Worm (Caenorhabditis elegans) whole organism, late embryonic: ENCODE measurements around the gene T04C10.3.

Experiments
- C08G9.2 ChIP-seq: sonication (generic microtip); optimal IDR thresholded peaks from 2 replicates; lab custom pipeline; 2016; ENCODE audit warnings: mild to moderate bottlenecking, missing genetic modification characterization, moderate library complexity, missing compliant biosample characterization
- K09A11.1 ChIP-seq: sonication (generic microtip); optimal IDR thresholded peaks from 2 replicates; lab custom pipeline; 2017; ENCODE audit warnings: antibody characterized with exemption, mild to moderate bottlenecking, missing genetic modification characterization, missing compliant biosample characterization; ENCODE audit not compliant: insufficient read depth
- Y22D7AL.16 ChIP-seq: sonication (generic microtip); optimal IDR thresholded peaks from 2 replicates; lab custom pipeline; 2016; ENCODE audit warnings: missing genetic modification characterization, missing compliant biosample characterization
- ceh-22 ChIP-seq: sonication (generic microtip); optimal IDR thresholded peaks from 2 replicates; lab custom pipeline; 2017; ENCODE audit warnings: missing biosample characterization, missing genetic modification characterization
- dve-1 ChIP-seq: sonication (generic microtip); optimal IDR thresholded peaks from 2 replicates; lab custom pipeline; 2017; ENCODE audit warnings: antibody characterized with exemption, mild to moderate bottlenecking, missing genetic modification characterization, missing compliant biosample characterization
- elt-2 ChIP-seq: sonication (generic microtip); optimal IDR thresholded peaks from 2 replicates; lab custom pipeline; 2016; ENCODE audit warnings: missing genetic modification reagents, missing genetic modification characterization, missing compliant biosample characterization
- ets-4 ChIP-seq: sonication (generic microtip); optimal IDR thresholded peaks from 2 replicates; lab custom pipeline; 2016; ENCODE audit warnings: missing genetic modification characterization, missing compliant biosample characterization
- fkh-10 ChIP-seq: fragments of 150-350 bp; optimal IDR thresholded peaks from 2 replicates; lab custom pipeline; 2014; ENCODE audit warnings: missing biosample characterization, missing genetic modification reagents, missing genetic modification characterization
- hlh-13 ChIP-seq: fragments of 200-800 bp; sonication (Bioruptor generic); optimal IDR thresholded peaks from 2 replicates; lab custom pipeline; 2018; ENCODE audit warnings: mild to moderate bottlenecking, missing genetic modification characterization, missing compliant biosample characterization
- mec-3 ChIP-seq: sonication (generic microtip); optimal IDR thresholded peaks from 2 replicates; lab custom pipeline; 2016; ENCODE audit warnings: borderline replicate concordance, missing genetic modification characterization, missing compliant biosample characterization
- pha-4 ChIP-seq: fragments of 150-350 bp; optimal IDR thresholded peaks from 2 replicates; lab custom pipeline; 2018; ENCODE audit warnings: missing biosample characterization, missing genetic modification reagents, missing genetic modification characterization
- tbx-2 ChIP-seq: sonication (generic microtip); optimal IDR thresholded peaks from 2 replicates; lab custom pipeline; 2016; ENCODE audit warnings: missing genetic modification characterization, missing compliant biosample characterization
- tbx-7 ChIP-seq: sonication (generic microtip); optimal IDR thresholded peaks from 2 replicates; lab custom pipeline; 2016; ENCODE audit warnings: missing genotype, missing genetic modification characterization, missing compliant biosample characterization

- TF ChIP-seq pha-4 (tag; lab: Kevin White, UChicago) (no peak), mec-3 (tag; lab: Kevin White, UChicago) (no peak), tbx-7 (tag; lab: Kevin White, UChicago) (no peak), ets-4 (no peak), tbx-2 (tag; lab: Kevin White, UChicago) (no peak), hlh-13 (GFP tag; lab: Kevin White, UChicago) (no peak), fkh-10 (GFP tag; lab: Kevin White, UChicago) (no peak), dve-1 (tag; lab: Kevin White, UChicago) (no peak), ceh-22 (tag; lab: Kevin White, UChicago) (no peak), Y22D7AL.16 (no peak), C08G9.2 (tag; lab: Kevin White, UChicago) (no peak), elt-2 (tag; lab: Kevin White, UChicago) (peak; percentile 96), K09A11.1 (no peak)
Observed at ce11 chrX:14793198-14793747, 18.9 kb upstream of the T04C10.3 start, which contains the start of gene sprr-2.
